Fruit fly (Drosophila melanogaster) whole organism, prepupa: ENCODE measurements around the gene pigeon.

Experiments
- CG10669 ChIP-seq: fragments of 200-800 bp; sonication (Bioruptor generic); optimal IDR thresholded peaks from 3 replicates; lab custom pipeline; 2018; ENCODE audit warnings: missing biosample characterization, mild to moderate bottlenecking, missing genetic modification characterization, moderate library complexity
- CG11762 ChIP-seq: fragments of 200-800 bp; sonication (Bioruptor generic); optimal IDR thresholded peaks from 3 replicates; lab custom pipeline; 2016; ENCODE audit warnings: missing biosample characterization, missing genetic modification characterization; ENCODE audit not compliant: insufficient read depth
- CG1621 ChIP-seq: fragments of 200-800 bp; sonication (Bioruptor generic); optimal IDR thresholded peaks from 3 replicates; lab custom pipeline; 2018; ENCODE audit warnings: missing biosample characterization, mild to moderate bottlenecking, missing genetic modification characterization
- CG31627 ChIP-seq: fragments of 200-800 bp; sonication (Bioruptor generic); optimal IDR thresholded peaks from 3 replicates; lab custom pipeline; 2016; ENCODE audit warnings: missing biosample characterization, missing genetic modification characterization
- CG32006 ChIP-seq: fragments of 200-800 bp; sonication (Bioruptor generic); optimal IDR thresholded peaks from 3 replicates; lab custom pipeline; 2017; ENCODE audit warnings: missing biosample characterization, mild to moderate bottlenecking, missing genetic modification characterization
- CG6792 ChIP-seq: fragments of 200-800 bp; sonication (Bioruptor generic); optimal IDR thresholded peaks from 3 replicates; lab custom pipeline; 2016; ENCODE audit warnings: missing biosample characterization, missing genetic modification characterization
- CG6854 ChIP-seq: fragments of 200-800 bp; sonication (Bioruptor generic); optimal IDR thresholded peaks from 2 replicates; lab custom pipeline; 2017; ENCODE audit warnings: missing biosample characterization, mild to moderate bottlenecking, missing genetic modification characterization
- Eip75B ChIP-seq: fragments of 200-800 bp; sonication (Bioruptor generic); optimal IDR thresholded peaks from 3 replicates; lab custom pipeline; 2016; ENCODE audit warnings: missing biosample characterization, missing genetic modification characterization
- Eip93F ChIP-seq: fragments of 200-800 bp; sonication (Bioruptor generic); optimal IDR thresholded peaks from 2 replicates; lab custom pipeline; 2016; ENCODE audit warnings: missing biosample characterization, mild to moderate bottlenecking, missing genetic modification characterization
- Lpt ChIP-seq: fragments of 200-800 bp; sonication (Bioruptor generic); optimal IDR thresholded peaks from 3 replicates; lab custom pipeline; 2016; ENCODE audit warnings: missing biosample characterization, missing genetic modification characterization
- Sox14 ChIP-seq: fragments of 200-800 bp; sonication (Bioruptor generic); optimal IDR thresholded peaks from 3 replicates; lab custom pipeline; 2016; ENCODE audit warnings: missing biosample characterization, missing genetic modification characterization
- acj6 ChIP-seq: fragments of 200-800 bp; sonication (Bioruptor generic); optimal IDR thresholded peaks from 3 replicates; lab custom pipeline; 2016; ENCODE audit warnings: missing biosample characterization, missing genetic modification characterization
- ss ChIP-seq, 2 experiments: fragments of 200-800 bp; sonication (Bioruptor generic); optimal IDR thresholded peaks; 2 replicates in 1 of 2; 3 replicates in 1 of 2; lab custom pipeline; 2017 to 2018; ENCODE audit warnings: mild to moderate bottlenecking in 2 of 2, missing biosample characterization in 2 of 2, missing genetic modification characterization in 2 of 2, moderate library complexity in 1 of 2

- TF ChIP-seq Sox14 (GFP tag; lab: Kevin White, UChicago) = no peak
- no peak for TF ChIP-seq acj6
- TF ChIP-seq Eip93F = no peak
- no peak for TF ChIP-seq CG6854 (GFP tag; lab: Kevin White, UChicago)
- no peak for TF ChIP-seq CG32006
- TF ChIP-seq ss (GFP tag; optimal IDR thresholded peaks at IDR 0.05; lab: Kevin White, UChicago) = no peak
- no peak for TF ChIP-seq CG1621
- no peak for TF ChIP-seq Lpt (GFP tag; lab: Kevin White, UChicago)
- no peak for TF ChIP-seq CG11762
- TF ChIP-seq CG31627 = no peak
- TF ChIP-seq CG10669 (GFP tag; lab: Kevin White, UChicago) = no peak
- TF ChIP-seq CG6792 (GFP tag; lab: Kevin White, UChicago) = no peak
- TF ChIP-seq Eip75B (GFP tag; lab: Kevin White, UChicago) = no peak
These were observed at the start of gene pigeon, which contains the start of gene gammaTub37C for dm6 chr2L:19185676-19186239.
